Worm (Caenorhabditis elegans): Measurements from ENCODE around the gene T14A8.2.

DNA sequence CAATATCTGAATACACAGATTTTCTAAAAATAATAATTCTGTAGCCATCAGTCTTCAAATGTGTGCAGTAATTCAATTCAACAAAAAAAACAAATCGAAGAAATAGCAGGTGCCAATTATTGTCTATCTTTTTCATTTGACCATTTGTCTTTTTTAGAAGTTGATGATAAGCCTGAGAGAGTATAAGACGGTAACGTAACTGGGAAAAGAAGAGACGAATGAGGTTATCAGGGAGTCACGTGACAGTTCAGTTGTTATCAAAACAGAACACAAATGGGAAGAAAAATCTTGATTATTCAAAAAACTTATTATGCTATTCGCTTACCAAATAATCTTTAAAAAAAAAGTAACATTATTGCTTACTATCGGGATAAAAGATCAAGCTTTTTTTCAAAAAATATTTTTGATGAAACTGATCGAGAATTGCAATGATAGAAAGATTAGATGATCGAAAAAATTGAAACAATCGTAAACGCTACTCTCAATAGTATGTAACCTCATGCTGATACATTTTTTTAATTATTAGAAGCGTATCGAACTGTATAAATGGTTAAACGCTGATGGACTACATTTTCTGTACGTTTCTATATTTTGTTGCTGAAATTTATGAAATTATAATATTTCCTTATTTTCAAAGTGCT, 22.0 kb upstream of the T14A8.2 start:
- TF ChIP-seq nhr-12 (tag; optimal IDR thresholded peaks at IDR 0.05) = no peak
- no peak for TF ChIP-seq ceh-82 (tag; optimal IDR thresholded peaks at IDR 0.05)
- no peak for TF ChIP-seq nhr-28 (tag; optimal IDR thresholded peaks at IDR 0.05)
- TF ChIP-seq lin-39 (tag; optimal IDR thresholded peaks at IDR 0.05) = no peak
- TF ChIP-seq pqm-1 (tag; optimal IDR thresholded peaks at IDR 0.05) = peak; percentile 67
- no peak for TF ChIP-seq fos-1 (tag; optimal IDR thresholded peaks at IDR 0.05)
- TF ChIP-seq aly-2 (tag; optimal IDR thresholded peaks at IDR 0.05) = no peak
- TF ChIP-seq mdl-1 (tag; optimal IDR thresholded peaks at IDR 0.05) = no peak
- TF ChIP-seq skn-1 (tag; optimal IDR thresholded peaks at IDR 0.05) = no peak
- TF ChIP-seq ama-1 (optimal IDR thresholded peaks at IDR 0.05) = no peak

All from whole organism, L3 larva.